Worm (Caenorhabditis elegans): ENCODE data around the gene C08B6.10.

DNA sequence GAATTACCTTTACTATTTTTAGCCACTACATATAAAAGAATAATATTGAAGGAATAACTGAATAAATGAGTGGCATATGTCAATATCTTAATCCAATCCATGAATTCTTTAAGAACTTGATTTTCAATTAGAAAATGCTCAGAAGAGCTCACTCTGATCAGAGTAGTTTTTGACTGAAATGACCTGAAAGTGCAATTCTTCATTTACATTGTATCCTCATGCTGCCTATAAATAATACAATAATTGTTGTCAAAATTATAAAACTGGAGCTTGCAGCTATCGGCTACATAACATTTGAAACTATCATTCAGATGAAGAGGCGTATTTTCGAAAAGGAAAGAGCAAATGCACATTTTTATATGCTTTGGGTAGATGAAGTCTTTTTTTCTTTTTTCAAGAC lies 2.6 kb upstream of the C08B6.10 start, which contains the start of gene srxa-19:
- no peak for TF ChIP-seq flt-1 (GFP tag; IDR thresholded peaks at IDR 0.05)
- no peak for TF ChIP-seq T22C8.4 (GFP tag; IDR thresholded peaks at IDR 0.05)

Measured in whole organism, midembryonic.